Worm (Caenorhabditis elegans) whole organism, young adult: ENCODE data around the gene clec-9.
A peak's percentile ranks its signal among the peaks of the same experiment; 100 is the strongest.

Experiments used
- D2030.7 ChIP-seq: fragments of 200-800 bp; sonication (Bioruptor generic); IDR thresholded peaks from 2 replicates; pipeline ENCODE4 v1.3.6; 2022; ENCODE audit warnings: missing genetic modification reagents, missing genetic modification characterization, missing compliant biosample characterization
- F33H1.4 ChIP-seq: fragments of 200-800 bp; sonication (Bioruptor generic); IDR thresholded peaks from 2 replicates; pipeline ENCODE4 v1.3.6; 2022; ENCODE audit warnings: missing genetic modification reagents, missing genetic modification characterization, missing compliant biosample characterization
- F37B4.10 ChIP-seq: fragments of 200-800 bp; sonication (Bioruptor generic); IDR thresholded peaks from 2 replicates; pipeline ENCODE4 v1.3.6; 2022; ENCODE audit warnings: missing genetic modification characterization, missing compliant biosample characterization
- T07F8.4 ChIP-seq: sonication (generic microtip); optimal IDR thresholded peaks from 2 replicates; lab custom pipeline; 2016; ENCODE audit warnings: mild to moderate bottlenecking, missing genetic modification characterization, moderate library complexity, missing compliant biosample characterization
- ZK185.1 ChIP-seq: sonication (generic microtip); optimal IDR thresholded peaks from 2 replicates; lab custom pipeline; 2016; ENCODE audit warnings: mild to moderate bottlenecking, missing genetic modification characterization, missing compliant biosample characterization; ENCODE audit not compliant: poor library complexity, severe bottlenecking
- ama-1 ChIP-seq, 3 experiments: fragments of 150-350 bp in 1 of 3; sonication (generic microtip) in 2 of 3; optimal IDR thresholded peaks; 2 replicates each; lab custom pipeline; 2014 to 2018; ENCODE audit warnings: missing biosample characterization in 2 of 3, missing genetic modification characterization in 2 of 3, missing genetic modification reagents in 2 of 3
- attf-3 ChIP-seq: fragments of 200-800 bp; sonication (Bioruptor generic); conservative IDR thresholded peaks from 2 replicates; pipeline ENCODE4 v1.3.6; 2022; ENCODE audit warnings: missing genetic modification reagents, missing genetic modification characterization, missing compliant biosample characterization
- bed-1 ChIP-seq: fragments of 200-800 bp; sonication (Bioruptor generic); IDR thresholded peaks from 2 replicates; pipeline ENCODE4 v1.3.6; 2022; ENCODE audit warnings: missing genetic modification reagents, missing genetic modification characterization, missing compliant biosample characterization
- ceh-100 ChIP-seq: fragments of 200-800 bp; sonication (Bioruptor generic); IDR thresholded peaks from 2 replicates; pipeline ENCODE4 v1.3.6; 2022; ENCODE audit warnings: missing genetic modification reagents, missing genetic modification characterization, missing compliant biosample characterization
- dox-1 ChIP-seq: fragments of 200-800 bp; sonication (Bioruptor generic); IDR thresholded peaks from 2 replicates; pipeline ENCODE4 v1.3.6; 2022; ENCODE audit warnings: missing genetic modification reagents, missing genetic modification characterization, missing compliant biosample characterization
- egrh-3 ChIP-seq: fragments of 200-800 bp; sonication (Bioruptor generic); IDR thresholded peaks from 2 replicates; pipeline ENCODE4 v1.3.6; 2022; ENCODE audit warnings: missing genetic modification reagents, missing genetic modification characterization, missing compliant biosample characterization
- him-1 ChIP-seq: sonication (generic microtip); optimal IDR thresholded peaks from 2 replicates; lab custom pipeline; 2016; ENCODE audit warnings: missing genotype, missing genetic modification reagents, missing genetic modification characterization, missing compliant biosample characterization
- hlh-26 ChIP-seq: fragments of 200-800 bp; sonication (Bioruptor generic); conservative IDR thresholded peaks from 2 replicates; pipeline ENCODE4 v1.3.6; 2022; ENCODE audit warnings: missing genetic modification reagents, missing genetic modification characterization, missing compliant biosample characterization
- hmg-20 ChIP-seq: fragments of 200-800 bp; sonication (Bioruptor generic); IDR thresholded peaks from 2 replicates; pipeline ENCODE4 v1.3.6; 2022; ENCODE audit warnings: missing genetic modification reagents, missing genetic modification characterization, missing compliant biosample characterization
- lsl-1 ChIP-seq: fragments of 200-800 bp; sonication (Bioruptor generic); optimal IDR thresholded peaks from 2 replicates; lab custom pipeline; 2018; ENCODE audit warnings: mild to moderate bottlenecking, missing genetic modification characterization, moderate library complexity, missing compliant biosample characterization
- lsy-27 ChIP-seq: sonication (generic microtip); optimal IDR thresholded peaks from 2 replicates; lab custom pipeline; 2017; ENCODE audit warnings: missing genetic modification characterization, mild to moderate bottlenecking, missing compliant biosample characterization, antibody characterized with exemption, missing genotype, borderline replicate concordance; ENCODE audit not compliant: insufficient read depth
- madf-10 ChIP-seq: sonication (generic microtip); optimal IDR thresholded peaks from 2 replicates; lab custom pipeline; 2016; ENCODE audit warnings: mild to moderate bottlenecking, missing genetic modification characterization, missing compliant biosample characterization
- nfya-1 ChIP-seq: sonication (generic microtip); optimal IDR thresholded peaks from 2 replicates; lab custom pipeline; 2017; ENCODE audit warnings: antibody characterized with exemption, missing compliant biosample characterization, missing genetic modification characterization, borderline replicate concordance; ENCODE audit not compliant: insufficient read depth
- pbrm-1 ChIP-seq: fragments of 200-800 bp; sonication (Bioruptor generic); IDR thresholded peaks from 2 replicates; pipeline ENCODE4 v1.3.6; 2022; ENCODE audit warnings: missing genetic modification reagents, missing genetic modification characterization, missing compliant biosample characterization
- rec-8 ChIP-seq, 2 experiments: sonication (generic microtip); optimal IDR thresholded peaks; 2 replicates each; lab custom pipeline; 2016; ENCODE audit warnings: mild to moderate bottlenecking in 2 of 2, missing genetic modification characterization in 2 of 2, missing genetic modification reagents in 2 of 2, missing genotype in 2 of 2, missing biosample characterization in 1 of 2, missing compliant biosample characterization in 1 of 2, moderate library complexity in 1 of 2
- snpc-1.1 ChIP-seq: sonication (generic microtip); optimal IDR thresholded peaks from 2 replicates; lab custom pipeline; 2017; ENCODE audit warnings: missing genetic modification characterization, mild to moderate bottlenecking, missing compliant biosample characterization, antibody characterized with exemption, moderate library complexity, missing genotype, missing genetic modification reagents; ENCODE audit not compliant: insufficient read depth
- tlf-1 ChIP-seq: fragments of 200-800 bp; sonication (Bioruptor generic); optimal IDR thresholded peaks from 2 replicates; lab custom pipeline; 2018; ENCODE audit warnings: mild to moderate bottlenecking, missing genetic modification characterization, missing compliant biosample characterization
- xnd-1 ChIP-seq: sonication (generic microtip); optimal IDR thresholded peaks from 2 replicates; lab custom pipeline; 2016; ENCODE audit warnings: missing genotype, missing genetic modification reagents, missing genetic modification characterization, missing compliant biosample characterization
- zfh-2 ChIP-seq: fragments of 200-800 bp; sonication (Bioruptor generic); conservative IDR thresholded peaks from 2 replicates; pipeline ENCODE4 v1.3.6; 2022; ENCODE audit warnings: missing genetic modification reagents, missing genetic modification characterization, missing compliant biosample characterization
- zim-3 ChIP-seq: sonication (generic microtip); optimal IDR thresholded peaks from 2 replicates; lab custom pipeline; 2017; ENCODE audit warnings: mild to moderate bottlenecking, missing genetic modification characterization, moderate library complexity, missing compliant biosample characterization
- ztf-25 ChIP-seq: fragments of 200-800 bp; sonication (Bioruptor generic); IDR thresholded peaks from 2 replicates; pipeline ENCODE4 v1.3.6; 2022; ENCODE audit warnings: missing genetic modification reagents, missing genetic modification characterization, missing compliant biosample characterization

clec-9 gene

ce11 chrV:16695499-16695898, 10.9 kb downstream of the clec-9 start:
- TF ChIP-seq D2030.7 (GFP tag; lab: Robert Waterston, UW) (no peak), lsy-27 (tag; lab: Kevin White, UChicago) (no peak), zim-3 (tag; lab: Kevin White, UChicago) (no peak), T07F8.4 (tag; lab: Kevin White, UChicago) (no peak), tlf-1 (GFP tag; lab: Kevin White, UChicago) (no peak), ceh-100 (GFP tag; lab: Robert Waterston, UW) (no peak), F37B4.10 (GFP tag; lab: Robert Waterston, UW) (no peak)

ce11 chrV:16694538-16694937, 11.9 kb downstream of the clec-9 start, which contains the start of gene srz-101:
srz-101 (plus strand) TSS chrV:16694838.
- TF ChIP-seq snpc-1.1 (tag; lab: Kevin White, UChicago), result no peak

- TF ChIP-seq rec-8 (tag; optimal IDR thresholded peaks at IDR 0.05; lab: Kevin White, UChicago) (no peak), hlh-26 (no peak), ZK185.1 (tag; lab: Kevin White, UChicago) (no peak), xnd-1 (tag; lab: Kevin White, UChicago) (no peak), hmg-20 (GFP tag; lab: Robert Waterston, UW) (no peak), lsl-1 (no peak), egrh-3 (GFP tag; lab: Robert Waterston, UW) (no peak), attf-3 (GFP tag; lab: Robert Waterston, UW) (no peak), nfya-1 (tag; lab: Kevin White, UChicago) (no peak), bed-1 (GFP tag; lab: Robert Waterston, UW) (no peak)
Observed at ce11 chrV:16693732-16694131, 12.7 kb downstream of the clec-9 start, which contains the start of gene srw-42. srw-42 (minus strand) TSS chrV:16693832.

ce11 chrV:16692988-16693387, 13.5 kb downstream of the clec-9 start:
- TF ChIP-seq zfh-2 (GFP tag; lab: Robert Waterston, UW) (peak; percentile 92), pbrm-1 (GFP tag; lab: Robert Waterston, UW) (no peak), egrh-3 (GFP tag; lab: Robert Waterston, UW) (peak; percentile 90; the same call in 1 of the 2 replicates)

- TF ChIP-seq dox-1 (GFP tag; lab: Robert Waterston, UW), result no peak
- no peak for TF ChIP-seq him-1 (tag; lab: Kevin White, UChicago)
- no peak for TF ChIP-seq lsy-27 (tag; lab: Kevin White, UChicago)
- TF ChIP-seq ztf-25 (GFP tag; lab: Robert Waterston, UW), result no peak
- TF ChIP-seq F33H1.4 (GFP tag; lab: Robert Waterston, UW), result no peak
- TF ChIP-seq madf-10 (tag; lab: Kevin White, UChicago), result no peak
- TF ChIP-seq F37B4.10 (GFP tag; lab: Robert Waterston, UW), result no peak
Observed at ce11 chrV:16687227-16687626, 19.2 kb downstream of the clec-9 start, which contains the start of gene srz-102. srz-102 (plus strand) TSS chrV:16687527.

- TF ChIP-seq lsl-1 (no peak), ama-1 (optimal IDR thresholded peaks at IDR 0.05; lab: Kevin White, UChicago) (no peak), ama-1 (GFP tag; optimal IDR thresholded peaks at IDR 0.05; lab: Kevin White, UChicago) (no peak)
Observed at ce11 chrV:16685725-16686124, 20.7 kb downstream of the clec-9 start, which contains the start of gene srw-43. srw-43 (plus strand) TSS chrV:16686025.
